Fruit fly (Drosophila melanogaster) whole organism, pupa: ENCODE data around the gene Creld.

Experiments used
- CG10348 ChIP-seq: fragments of 200-800 bp; sonication (Bioruptor generic); IDR thresholded peaks from 2 replicates; pipeline ENCODE4 v1.3.6; 2022; ENCODE audit warnings: missing biosample characterization, missing genetic modification characterization
- CG12605 ChIP-seq: fragments of 200-800 bp; sonication (Bioruptor generic); IDR thresholded peaks from 2 replicates; pipeline ENCODE4 v1.3.6; 2022; ENCODE audit warnings: missing biosample characterization, missing genetic modification characterization
- CG13204 ChIP-seq: fragments of 200-800 bp; sonication (Bioruptor generic); optimal IDR thresholded peaks from 2 replicates; lab custom pipeline; 2018; ENCODE audit warnings: missing biosample characterization, mild to moderate bottlenecking, missing genetic modification characterization, moderate library complexity
- CG14655 ChIP-seq: fragments of 200-800 bp; sonication (Bioruptor generic); optimal IDR thresholded peaks from 3 replicates; lab custom pipeline; 2017; ENCODE audit warnings: mild to moderate bottlenecking, missing biosample characterization, missing genetic modification reagents, missing genetic modification characterization
- CG15710 ChIP-seq: fragments of 200-800 bp; sonication (Bioruptor generic); optimal IDR thresholded peaks from 2 replicates; lab custom pipeline; 2018; ENCODE audit warnings: missing biosample characterization, mild to moderate bottlenecking, missing genetic modification characterization, moderate library complexity
- CG17806 ChIP-seq: fragments of 200-800 bp; sonication (Bioruptor generic); optimal IDR thresholded peaks from 2 replicates; lab custom pipeline; 2018; ENCODE audit warnings: missing biosample characterization, mild to moderate bottlenecking, missing genetic modification characterization, moderate library complexity
- CG32121 ChIP-seq: fragments of 200-800 bp; sonication (Bioruptor generic); IDR thresholded peaks from 2 replicates; pipeline ENCODE4 v1.3.6; 2022; ENCODE audit warnings: missing biosample characterization, missing genetic modification characterization
- CG34367 ChIP-seq: fragments of 200-800 bp; sonication (Bioruptor generic); optimal IDR thresholded peaks from 2 replicates; lab custom pipeline; 2018; ENCODE audit warnings: missing biosample characterization, mild to moderate bottlenecking, missing genetic modification characterization
- CG4496 ChIP-seq: fragments of 200-800 bp; sonication (Bioruptor generic); IDR thresholded peaks from 3 replicates; pipeline ENCODE4 v1.3.6; 2022; ENCODE audit warnings: missing biosample characterization, missing genetic modification characterization
- CG8159 ChIP-seq: fragments of 200-800 bp; sonication (Bioruptor generic); optimal IDR thresholded peaks from 3 replicates; lab custom pipeline; 2018; ENCODE audit warnings: missing biosample characterization, mild to moderate bottlenecking, missing genetic modification characterization, moderate library complexity
- CG8301 ChIP-seq: fragments of 200-800 bp; sonication (Bioruptor generic); optimal IDR thresholded peaks from 2 replicates; lab custom pipeline; 2018; ENCODE audit warnings: missing biosample characterization, mild to moderate bottlenecking, missing genetic modification characterization
- CG9948 ChIP-seq: fragments of 200-800 bp; sonication (Bioruptor generic); optimal IDR thresholded peaks from 2 replicates; lab custom pipeline; 2018; ENCODE audit warnings: missing biosample characterization, mild to moderate bottlenecking, missing genetic modification characterization, moderate library complexity
- D1 ChIP-seq: fragments of 200-800 bp; sonication (Bioruptor generic); optimal IDR thresholded peaks from 2 replicates; lab custom pipeline; 2018; ENCODE audit warnings: missing biosample characterization, mild to moderate bottlenecking, missing genetic modification characterization, moderate library complexity
- EcR ChIP-seq: fragments of 200-800 bp; sonication (Bioruptor generic); optimal IDR thresholded peaks from 3 replicates; lab custom pipeline; 2019; ENCODE audit warnings: missing biosample characterization, missing genetic modification characterization, mild to moderate bottlenecking, moderate library complexity, missing genetic modification reagents
- Ets98B ChIP-seq: fragments of 200-800 bp; sonication (Bioruptor generic); IDR thresholded peaks from 2 replicates; pipeline ENCODE4 v1.3.6; 2022; ENCODE audit warnings: missing biosample characterization, missing genetic modification characterization
- Pif1A ChIP-seq: fragments of 200-800 bp; sonication (Bioruptor generic); optimal IDR thresholded peaks from 3 replicates; lab custom pipeline; 2016; ENCODE audit warnings: missing biosample characterization, missing genetic modification characterization
- Pif1B ChIP-seq: fragments of 200-800 bp; sonication (Bioruptor generic); optimal IDR thresholded peaks from 3 replicates; lab custom pipeline; 2016; ENCODE audit warnings: missing biosample characterization, missing genetic modification characterization
- Snoo ChIP-seq: fragments of 200-800 bp; sonication (Bioruptor generic); optimal IDR thresholded peaks from 3 replicates; lab custom pipeline; 2017; ENCODE audit warnings: missing biosample characterization, mild to moderate bottlenecking, missing genetic modification characterization, inconsistent platforms
- fd96Ca ChIP-seq: fragments of 200-800 bp; sonication (Bioruptor generic); IDR thresholded peaks from 3 replicates; pipeline ENCODE4 v1.3.6; 2022; ENCODE audit warnings: missing biosample characterization, missing genetic modification characterization
- gl ChIP-seq: fragments of 200-800 bp; sonication (Bioruptor generic); optimal IDR thresholded peaks from 2 replicates; lab custom pipeline; 2018; ENCODE audit warnings: missing biosample characterization, mild to moderate bottlenecking, missing genetic modification characterization
- rn ChIP-seq: fragments of 200-800 bp; sonication (Bioruptor generic); IDR thresholded peaks from 2 replicates; pipeline ENCODE4 v1.3.6; 2022; ENCODE audit warnings: missing biosample characterization, missing genetic modification characterization

The Creld gene

dm6 chr2L:76048-76447 is 26.1 kb upstream of the Creld start, which contains the start of gene CG11374:
Gene CG11374, plus strand, starts transcription at chr2L:76348.
- TF ChIP-seq CG34367 (tag; lab: Kevin White, UChicago) (no peak), CG8301 (tag; lab: Kevin White, UChicago) (no peak), Ets98B (GFP tag; lab: Robert Waterston, UW) (no peak), Snoo (tag; lab: Kevin White, UChicago) (no peak), Pif1A (GFP tag; lab: Kevin White, UChicago) (no peak), CG12605 (no peak), D1 (tag; lab: Kevin White, UChicago) (no peak), CG15710 (tag; lab: Kevin White, UChicago) (no peak), Pif1B (GFP tag; lab: Kevin White, UChicago) (no peak), EcR (GFP tag; lab: Kevin White, UChicago) (no peak), CG10348 (no peak), CG32121 (no peak)

dm6 chr2L:78828-79227 is 23.4 kb upstream of the Creld start:
- TF ChIP-seq CG32121 (no peak), gl (tag; lab: Kevin White, UChicago) (no peak), CG14655 (GFP tag; lab: Kevin White, UChicago) (no peak), CG13204 (GFP tag; lab: Kevin White, UChicago) (no peak), CG8159 (tag; lab: Kevin White, UChicago) (no peak), Pif1B (GFP tag; lab: Kevin White, UChicago) (no peak), Pif1A (GFP tag; lab: Kevin White, UChicago) (no peak), EcR (GFP tag; lab: Kevin White, UChicago) (no peak), CG4496 (no peak), CG15710 (tag; lab: Kevin White, UChicago) (no peak), CG12605 (no peak), rn (no peak)
- TF ChIP-seq, all 21 proteins: peak for 0

dm6 chr2L:81198-81597 is 21.0 kb upstream of the Creld start:
- TF ChIP-seq Pif1B (GFP tag; lab: Kevin White, UChicago) (no peak), CG14655 (GFP tag; lab: Kevin White, UChicago) (no peak), rn (no peak), CG34367 (tag; lab: Kevin White, UChicago) (no peak), CG32121 (no peak), D1 (tag; lab: Kevin White, UChicago) (no peak), CG4496 (no peak), CG9948 (tag; lab: Kevin White, UChicago) (no peak), EcR (GFP tag; lab: Kevin White, UChicago) (no peak), CG10348 (no peak), fd96Ca (GFP tag; lab: Robert Waterston, UW) (no peak), Pif1A (GFP tag; lab: Kevin White, UChicago) (no peak), Ets98B (GFP tag; lab: Robert Waterston, UW) (no peak), CG13204 (GFP tag; lab: Kevin White, UChicago) (no peak), CG8301 (tag; lab: Kevin White, UChicago) (no peak), Snoo (tag; lab: Kevin White, UChicago) (no peak), gl (tag; lab: Kevin White, UChicago) (no peak), CG8159 (tag; lab: Kevin White, UChicago) (no peak), CG17806 (tag; lab: Kevin White, UChicago) (no peak)
- TF ChIP-seq, all 21 proteins: peak for 0

dm6 chr2L:82080-82479 is 20.1 kb upstream of the Creld start:
- TF ChIP-seq D1 (tag; lab: Kevin White, UChicago) (no peak), CG10348 (no peak), fd96Ca (GFP tag; lab: Robert Waterston, UW) (no peak), CG13204 (GFP tag; lab: Kevin White, UChicago) (no peak), CG15710 (tag; lab: Kevin White, UChicago) (no peak), rn (no peak), CG8159 (tag; lab: Kevin White, UChicago) (no peak), Pif1B (GFP tag; lab: Kevin White, UChicago) (no peak), EcR (GFP tag; lab: Kevin White, UChicago) (no peak), Snoo (tag; lab: Kevin White, UChicago) (no peak), CG4496 (no peak), CG12605 (no peak)

- TF ChIP-seq D1 (tag; lab: Kevin White, UChicago) = no peak
- TF ChIP-seq CG32121 = no peak
- no peak for TF ChIP-seq rn
- TF ChIP-seq CG8301 (tag; lab: Kevin White, UChicago) = no peak
- no peak for TF ChIP-seq CG12605
- TF ChIP-seq gl (tag; lab: Kevin White, UChicago) = no peak
- TF ChIP-seq CG10348 = no peak
- TF ChIP-seq CG9948 (tag; lab: Kevin White, UChicago) = no peak
- TF ChIP-seq Pif1A (GFP tag; lab: Kevin White, UChicago) = no peak
- TF ChIP-seq fd96Ca (GFP tag; lab: Robert Waterston, UW) = no peak
Observed at dm6 chr2L:85099-85498, 17.1 kb upstream of the Creld start.

dm6 chr2L:85701-86100 is 16.5 kb upstream of the Creld start:
- TF ChIP-seq CG9948 (tag; lab: Kevin White, UChicago) (no peak), CG15710 (tag; lab: Kevin White, UChicago) (no peak), CG4496 (no peak), gl (tag; lab: Kevin White, UChicago) (no peak), CG8159 (tag; lab: Kevin White, UChicago) (no peak), fd96Ca (GFP tag; lab: Robert Waterston, UW) (no peak), CG17806 (tag; lab: Kevin White, UChicago) (no peak), CG12605 (no peak), rn (no peak), CG14655 (GFP tag; lab: Kevin White, UChicago) (no peak), CG13204 (GFP tag; lab: Kevin White, UChicago) (no peak)
- TF ChIP-seq, all 21 proteins: peak for 0
